Fruit fly (Drosophila melanogaster) whole organism, adult: Measurements from ENCODE around the gene Pak.

Source experiments
- CG11617 ChIP-seq: fragments of 200-800 bp; sonication (Bioruptor generic); optimal IDR thresholded peaks from 2 replicates; lab custom pipeline; 2017; ENCODE audit warnings: mild to moderate bottlenecking, missing biosample characterization, missing genetic modification reagents, missing genetic modification characterization
- CG14711 ChIP-seq: fragments of 200-800 bp; sonication (Bioruptor generic); optimal IDR thresholded peaks from 2 replicates; lab custom pipeline; 2018; ENCODE audit warnings: missing biosample characterization, mild to moderate bottlenecking, missing genetic modification characterization, moderate library complexity
- CG33017 ChIP-seq: fragments of 200-800 bp; sonication (Bioruptor generic); optimal IDR thresholded peaks from 2 replicates; lab custom pipeline; 2018; ENCODE audit warnings: missing biosample characterization, mild to moderate bottlenecking, missing genetic modification characterization, moderate library complexity
- Crg-1 ChIP-seq: fragments of 200-800 bp; sonication (Bioruptor generic); optimal IDR thresholded peaks from 2 replicates; lab custom pipeline; 2016; ENCODE audit warnings: missing biosample characterization, missing genetic modification characterization
- Hr96 ChIP-seq: fragments of 200-800 bp; sonication (Bioruptor generic); optimal IDR thresholded peaks from 2 replicates; lab custom pipeline; 2016; ENCODE audit warnings: missing biosample characterization, missing genetic modification characterization
- Mnt ChIP-seq: fragments of 200-800 bp; sonication (Bioruptor generic); optimal IDR thresholded peaks from 2 replicates; lab custom pipeline; 2016; ENCODE audit warnings: missing biosample characterization, mild to moderate bottlenecking, missing genetic modification characterization
- cic ChIP-seq: fragments of 200-800 bp; sonication (Bioruptor generic); optimal IDR thresholded peaks from 2 replicates; lab custom pipeline; 2017; ENCODE audit warnings: missing biosample characterization, mild to moderate bottlenecking, missing genetic modification characterization, moderate library complexity
- cnc ChIP-seq, 2 experiments: fragments of >200 bp; optimal IDR thresholded peaks; 2 replicates each; lab custom pipeline; 2017
- kay ChIP-seq: fragments of 200-800 bp; sonication (Bioruptor generic); peaks from one replicate; lab custom pipeline; 2016; ENCODE audit warnings: missing biosample characterization, missing genetic modification characterization, borderline replicate concordance
- ovo ChIP-seq: fragments of 200-800 bp; sonication (Bioruptor generic); optimal IDR thresholded peaks from 2 replicates; lab custom pipeline; 2016; ENCODE audit warnings: missing biosample characterization, missing genetic modification characterization
- pad ChIP-seq: fragments of 200-800 bp; sonication (Bioruptor generic); optimal IDR thresholded peaks from 3 replicates; lab custom pipeline; 2017; ENCODE audit warnings: missing biosample characterization, missing genetic modification characterization, mild to moderate bottlenecking, moderate library complexity, missing genetic modification reagents
- tj ChIP-seq: fragments of 200-800 bp; sonication (Bioruptor generic); optimal IDR thresholded peaks from 3 replicates; lab custom pipeline; 2017; ENCODE audit warnings: missing biosample characterization, mild to moderate bottlenecking, missing genetic modification characterization, moderate library complexity

- TF ChIP-seq CG14711 (no peak), tj (GFP tag; lab: Kevin White, UChicago) (no peak), CG11617 (GFP tag; lab: Kevin White, UChicago) (no peak), ovo (GFP tag; lab: Kevin White, UChicago) (no peak), pad (GFP tag; lab: Kevin White, UChicago) (no peak), cnc (optimal IDR thresholded peaks at IDR 0.05; lab: Kevin White, UChicago) (no peak), Hr96 (GFP tag; lab: Kevin White, UChicago) (no peak), cic (GFP tag; lab: Kevin White, UChicago) (no peak), CG33017 (tag; lab: Kevin White, UChicago) (no peak), kay (GFP tag; lab: Kevin White, UChicago) (no peak), Mnt (GFP tag; lab: Kevin White, UChicago) (no peak), Crg-1 (GFP tag; lab: Kevin White, UChicago) (no peak)
These were observed 1.8 kb upstream of the Pak start, which contains the start of gene Hr83 for dm6 chr3R:6348943-6349342.
